Fruit fly (Drosophila melanogaster): ENCODE data around the gene lush.

Gene lush

dm6 chr3L:19564905-19565700, 40.8 kb downstream of the lush start:
- TF ChIP-seq noc (tag; optimal IDR thresholded peaks at IDR 0.05), result no peak

dm6 chr3L:19563014-19563413, 42.9 kb downstream of the lush start:
- no peak for TF ChIP-seq noc (tag; optimal IDR thresholded peaks at IDR 0.05)

- no peak for TF ChIP-seq noc (tag; optimal IDR thresholded peaks at IDR 0.05)
These were observed 43.7 kb downstream of the lush start for dm6 chr3L:19562146-19562700.

dm6 chr3L:19561745-19562144, 44.1 kb downstream of the lush start:
- TF ChIP-seq noc (tag; optimal IDR thresholded peaks at IDR 0.05), result peak; percentile 96

- TF ChIP-seq noc (tag; optimal IDR thresholded peaks at IDR 0.05), result peak; percentile 95
These were observed 45.1 kb downstream of the lush start for dm6 chr3L:19560695-19561246.

dm6 chr3L:19560005-19560694, 45.7 kb downstream of the lush start:
- no peak for TF ChIP-seq noc (tag; optimal IDR thresholded peaks at IDR 0.05)

- TF ChIP-seq noc (tag; optimal IDR thresholded peaks at IDR 0.05), result no peak
These were observed 46.7 kb downstream of the lush start for dm6 chr3L:19559171-19559570.

- no peak for TF ChIP-seq noc (tag; optimal IDR thresholded peaks at IDR 0.05)
These were observed 47.2 kb downstream of the lush start for dm6 chr3L:19558674-19559073.

dm6 chr3L:19557996-19558375, 47.9 kb downstream of the lush start:
- TF ChIP-seq noc (tag; optimal IDR thresholded peaks at IDR 0.05), result no peak

- no peak for TF ChIP-seq noc (tag; optimal IDR thresholded peaks at IDR 0.05)
These were observed 48.5 kb downstream of the lush start for dm6 chr3L:19557197-19557995.

- TF ChIP-seq noc (tag; optimal IDR thresholded peaks at IDR 0.05), result no peak
These were observed 49.2 kb downstream of the lush start for dm6 chr3L:19556738-19557137.

- no peak for TF ChIP-seq noc (tag; optimal IDR thresholded peaks at IDR 0.05)
These were observed 49.9 kb downstream of the lush start for dm6 chr3L:19555906-19556457.
